Worm (Caenorhabditis elegans) whole organism, L4 larva: Measurements from ENCODE around the gene haao-1.
A peak's percentile ranks its signal among the peaks of the same experiment; 100 is the strongest.

ENCODE experiments used
- D1046.2 ChIP-seq: fragments of 200-800 bp; sonication (Bioruptor generic); IDR thresholded peaks from 2 replicates; pipeline ENCODE4 v1.3.6; 2022; ENCODE audit warnings: missing genetic modification characterization, missing compliant biosample characterization
- F44E2.7 ChIP-seq: fragments of 200-800 bp; sonication (Bioruptor generic); IDR thresholded peaks from 2 replicates; pipeline ENCODE4 v2.1.2; 2022; ENCODE audit warnings: missing genetic modification characterization, missing compliant biosample characterization
- F49E8.2 ChIP-seq: sonication (generic microtip); optimal IDR thresholded peaks from 2 replicates; lab custom pipeline; 2016; ENCODE audit warnings: missing compliant biosample characterization, mild to moderate bottlenecking, missing genetic modification characterization, borderline replicate concordance
- Y48G9A.11 ChIP-seq: fragments of 200-800 bp; sonication (Bioruptor generic); IDR thresholded peaks from 2 replicates; pipeline ENCODE4 v1.3.6; 2022; ENCODE audit warnings: missing genetic modification reagents, missing genetic modification characterization, missing compliant biosample characterization
- Y75B8A.6 ChIP-seq: fragments of 200-800 bp; sonication (Bioruptor generic); IDR thresholded peaks from 2 replicates; pipeline ENCODE4 v1.3.6; 2022; ENCODE audit warnings: missing genetic modification reagents, missing genetic modification characterization, missing compliant biosample characterization
- ZK337.2 ChIP-seq: fragments of 200-800 bp; sonication (Bioruptor generic); IDR thresholded peaks from 2 replicates; pipeline ENCODE4 v1.3.6; 2022; ENCODE audit warnings: missing genetic modification reagents, missing genetic modification characterization, missing compliant biosample characterization
- aha-1 ChIP-seq: fragments of 150-350 bp; peaks from one replicate; lab custom pipeline; 2014; ENCODE audit warnings: missing biosample characterization, missing genetic modification characterization
- arid-1 ChIP-seq: fragments of 200-800 bp; sonication (Bioruptor generic); conservative IDR thresholded peaks from 2 replicates; pipeline ENCODE4 v1.3.6; 2022; ENCODE audit warnings: missing genetic modification reagents, missing genetic modification characterization, missing compliant biosample characterization
- ceh-28 ChIP-seq: fragments of 150-350 bp; optimal IDR thresholded peaks from 2 replicates; lab custom pipeline; 2014; ENCODE audit warnings: missing biosample characterization, missing genetic modification reagents, missing genetic modification characterization
- ceh-44 ChIP-seq: fragments of 200-800 bp; sonication (Bioruptor generic); IDR thresholded peaks from 2 replicates; pipeline ENCODE4 v1.3.6; 2022; ENCODE audit warnings: missing genetic modification reagents, missing genetic modification characterization, missing compliant biosample characterization
- ces-1 ChIP-seq: fragments of 150-350 bp; sonication (generic microtip); optimal IDR thresholded peaks from 4 replicates; lab custom pipeline; 2014; ENCODE audit warnings: missing biosample characterization, missing genetic modification reagents, missing genetic modification characterization
- ctbp-1 ChIP-seq: fragments of 200-800 bp; sonication (Bioruptor generic); IDR thresholded peaks from 2 replicates; pipeline ENCODE4 v1.3.6; 2022; ENCODE audit warnings: missing genetic modification reagents, missing genetic modification characterization, missing compliant biosample characterization
- daf-8 ChIP-seq: fragments of 200-800 bp; sonication (Bioruptor generic); IDR thresholded peaks from 2 replicates; pipeline ENCODE4 v1.3.6; 2022; ENCODE audit warnings: missing genetic modification characterization, missing compliant biosample characterization
- dmd-9 ChIP-seq: fragments of 200-800 bp; sonication (Bioruptor generic); IDR thresholded peaks from 2 replicates; pipeline ENCODE4 v1.3.6; 2022; ENCODE audit warnings: missing genetic modification reagents, missing genetic modification characterization, missing compliant biosample characterization
- dpl-1 ChIP-seq: fragments of 150-350 bp; optimal IDR thresholded peaks from 2 replicates; lab custom pipeline; 2014; ENCODE audit warnings: missing biosample characterization, missing genetic modification reagents, missing genetic modification characterization
- duxl-1 ChIP-seq: sonication (generic microtip); optimal IDR thresholded peaks from 2 replicates; lab custom pipeline; 2016; ENCODE audit warnings: mild to moderate bottlenecking, missing genetic modification characterization, moderate library complexity, missing compliant biosample characterization; ENCODE audit not compliant: poor library complexity
- dve-1 ChIP-seq: sonication (generic microtip); optimal IDR thresholded peaks from 2 replicates; lab custom pipeline; 2017; ENCODE audit warnings: antibody characterized with exemption, mild to moderate bottlenecking, missing genetic modification characterization, missing compliant biosample characterization; ENCODE audit not compliant: insufficient read depth
- fkh-10 ChIP-seq: fragments of 150-350 bp; optimal IDR thresholded peaks from 2 replicates; lab custom pipeline; 2014; ENCODE audit warnings: missing biosample characterization, missing genetic modification reagents, missing genetic modification characterization
- hlh-11 ChIP-seq: fragments of 200-800 bp; sonication (Bioruptor generic); optimal IDR thresholded peaks from 2 replicates; lab custom pipeline; 2018; ENCODE audit warnings: mild to moderate bottlenecking, missing genetic modification characterization, missing compliant biosample characterization
- lim-7 ChIP-seq: fragments of 200-800 bp; sonication (Bioruptor generic); IDR thresholded peaks from 2 replicates; pipeline ENCODE4 v1.3.6; 2022; ENCODE audit warnings: missing genetic modification characterization, missing compliant biosample characterization
- lin-1 ChIP-seq: fragments of 200-800 bp; sonication (Bioruptor generic); IDR thresholded peaks from 2 replicates; pipeline ENCODE4 v1.3.6; 2022; ENCODE audit warnings: missing genetic modification reagents, missing genetic modification characterization, missing compliant biosample characterization
- lin-13 ChIP-seq: fragments of 150-350 bp; optimal IDR thresholded peaks from 2 replicates; lab custom pipeline; 2014; ENCODE audit warnings: missing biosample characterization, missing genetic modification reagents, missing genetic modification characterization
- lin-38 ChIP-seq: fragments of 200-800 bp; sonication (Bioruptor generic); IDR thresholded peaks from 2 replicates; pipeline ENCODE4 v1.3.6; 2022; ENCODE audit warnings: missing genetic modification reagents, missing genetic modification characterization, missing compliant biosample characterization
- lin-39 ChIP-seq: fragments of 150-350 bp; optimal IDR thresholded peaks from 2 replicates; lab custom pipeline; 2014; ENCODE audit warnings: missing biosample characterization, missing genetic modification reagents, missing genetic modification characterization
- lsy-2 ChIP-seq, 2 experiments: fragments of 150-350 bp in 1 of 2; sonication (generic microtip) in 1 of 2; optimal IDR thresholded peaks; 2 replicates each; lab custom pipeline; 2014 to 2017; ENCODE audit warnings: missing biosample characterization in 2 of 2, missing genetic modification characterization in 2 of 2
- mdl-1 ChIP-seq, 2 experiments: fragments of 150-350 bp in 1 of 2; sonication (generic microtip) in 1 of 2; optimal IDR thresholded peaks; 2 replicates each; lab custom pipeline; 2014 to 2017; ENCODE audit warnings: missing biosample characterization in 2 of 2, missing genetic modification characterization in 2 of 2
- mes-2 ChIP-seq: sonication (generic microtip); optimal IDR thresholded peaks from 2 replicates; lab custom pipeline; 2016; ENCODE audit warnings: missing genotype, mild to moderate bottlenecking, missing genetic modification characterization, missing compliant biosample characterization; ENCODE audit not compliant: poor library complexity, severe bottlenecking
- mxl-3 ChIP-seq: fragments of 200-800 bp; sonication (Bioruptor generic); optimal IDR thresholded peaks from 2 replicates; lab custom pipeline; 2018; ENCODE audit warnings: mild to moderate bottlenecking, missing genetic modification characterization, missing compliant biosample characterization
- nhr-102 ChIP-seq: sonication (generic microtip); optimal IDR thresholded peaks from 2 replicates; lab custom pipeline; 2016; ENCODE audit warnings: mild to moderate bottlenecking, missing genetic modification characterization, moderate library complexity, missing compliant biosample characterization
- nhr-25 ChIP-seq: sonication (generic microtip); optimal IDR thresholded peaks from 2 replicates; lab custom pipeline; 2017; ENCODE audit warnings: missing genetic modification characterization, mild to moderate bottlenecking, missing compliant biosample characterization, antibody characterized with exemption, moderate library complexity, borderline replicate concordance; ENCODE audit not compliant: insufficient read depth
- nhr-77 ChIP-seq: fragments of 150-350 bp; optimal IDR thresholded peaks from 2 replicates; lab custom pipeline; 2014; ENCODE audit warnings: missing biosample characterization, missing genetic modification characterization
- rbr-2 ChIP-seq: sonication (generic microtip); optimal IDR thresholded peaks from 2 replicates; lab custom pipeline; 2016; ENCODE audit warnings: missing genotype, missing genetic modification characterization, missing compliant biosample characterization
- sdz-12 ChIP-seq: fragments of 200-800 bp; sonication (Bioruptor generic); optimal IDR thresholded peaks from 2 replicates; lab custom pipeline; 2018; ENCODE audit warnings: mild to moderate bottlenecking, missing genetic modification characterization, missing compliant biosample characterization
- snpc-1.2 ChIP-seq: fragments of 200-800 bp; sonication (Bioruptor generic); IDR thresholded peaks from 2 replicates; pipeline ENCODE4 v1.3.6; 2022; ENCODE audit warnings: missing genetic modification reagents, missing genetic modification characterization, missing compliant biosample characterization
- tag-97 ChIP-seq: fragments of 200-800 bp; sonication (Bioruptor generic); IDR thresholded peaks from 2 replicates; pipeline ENCODE4 v1.3.6; 2022; ENCODE audit warnings: missing genetic modification characterization, missing compliant biosample characterization
- unc-130 ChIP-seq: sonication (generic microtip); optimal IDR thresholded peaks from 2 replicates; lab custom pipeline; 2016; ENCODE audit warnings: missing genetic modification reagents, missing genetic modification characterization, missing compliant biosample characterization
- unc-39 ChIP-seq: sonication (generic microtip); optimal IDR thresholded peaks from 2 replicates; lab custom pipeline; 2017; ENCODE audit warnings: missing biosample characterization, missing genetic modification characterization
- zag-1 ChIP-seq: fragments of 150-350 bp; optimal IDR thresholded peaks from 2 replicates; lab custom pipeline; 2014; ENCODE audit warnings: missing biosample characterization, missing genetic modification characterization
- zfp-3 ChIP-seq: fragments of 200-800 bp; sonication (Bioruptor generic); conservative IDR thresholded peaks from 2 replicates; pipeline ENCODE4 v1.3.6; 2022; ENCODE audit warnings: missing genetic modification reagents, missing genetic modification characterization, missing compliant biosample characterization

Gene haao-1

ce11 chrV:9549459-9549858 is 44.7 kb downstream of the haao-1 start, which contains the start of gene nstp-10 (continued):
- TF ChIP-seq lin-13 (GFP tag; lab: Kevin White, UChicago) (peak; percentile 34), arid-1 (GFP tag; lab: Robert Waterston, UW) (0 out of 2 replicates have a peak, but pooled peaks have one; percentile 33), hlh-11 (tag; lab: Kevin White, UChicago) (peak; percentile 8), lin-38 (GFP tag; lab: Robert Waterston, UW) (peak; percentile 98), unc-130 (GFP tag; lab: Kevin White, UChicago) (peak; percentile 93), Y75B8A.6 (GFP tag; lab: Robert Waterston, UW) (no peak), mdl-1 (tag; optimal IDR thresholded peaks at IDR 0.05; lab: Kevin White, UChicago) (no peak), snpc-1.2 (GFP tag; lab: Robert Waterston, UW) (peak; percentile 84), nhr-77 (tag; lab: Kevin White, UChicago) (no peak), dmd-9 (0 out of 2 replicates have a peak, but pooled peaks have one; percentile 38), ces-1 (GFP tag; lab: Kevin White, UChicago) (no peak), mes-2 (tag; lab: Kevin White, UChicago) (peak; percentile 78), nhr-25 (tag; lab: Kevin White, UChicago) (peak; percentile 30), dve-1 (tag; lab: Kevin White, UChicago) (peak; percentile 48), zag-1 (tag; lab: Kevin White, UChicago) (no peak), ctbp-1 (no peak), ceh-44 (GFP tag; lab: Robert Waterston, UW) (peak; percentile 91), F44E2.7 (no peak), aha-1 (peak; percentile 94), lim-7 (GFP tag; lab: Robert Waterston, UW) (0 out of 2 replicates have a peak, but pooled peaks have one; percentile 9), lsy-2 (tag; optimal IDR thresholded peaks at IDR 0.05; lab: Kevin White, UChicago) (peak in 1 of 2 experiments; percentile 84), ceh-28 (tag; lab: Kevin White, UChicago) (no peak), ZK337.2 (GFP tag; lab: Robert Waterston, UW) (peak; percentile 44; the same call in 1 of the 2 replicates), sdz-12 (no peak), duxl-1 (tag; lab: Kevin White, UChicago) (peak; percentile 15), D1046.2 (no peak), rbr-2 (tag; lab: Kevin White, UChicago) (no peak), F49E8.2 (tag; lab: Kevin White, UChicago) (peak; percentile 94)

- TF ChIP-seq ces-1 (GFP tag; lab: Kevin White, UChicago) (peak; percentile 26), Y48G9A.11 (GFP tag; lab: Robert Waterston, UW) (no peak), unc-39 (tag; lab: Kevin White, UChicago) (no peak), zfp-3 (no peak), ZK337.2 (GFP tag; lab: Robert Waterston, UW) (no peak), ctbp-1 (0 out of 2 replicates have a peak, but pooled peaks have one; percentile 33), lin-39 (no peak), tag-97 (GFP tag; lab: Robert Waterston, UW) (no peak), rbr-2 (tag; lab: Kevin White, UChicago) (no peak), nhr-102 (tag; lab: Kevin White, UChicago) (no peak), lin-13 (GFP tag; lab: Kevin White, UChicago) (no peak), dpl-1 (GFP tag; lab: Kevin White, UChicago) (no peak), fkh-10 (GFP tag; lab: Kevin White, UChicago) (no peak), mxl-3 (peak; percentile 21), F49E8.2 (tag; lab: Kevin White, UChicago) (no peak), daf-8 (GFP tag; lab: Robert Waterston, UW) (no peak), snpc-1.2 (GFP tag; lab: Robert Waterston, UW) (no peak), mes-2 (tag; lab: Kevin White, UChicago) (no peak), lin-1 (GFP tag; lab: Robert Waterston, UW) (no peak)
These were observed 45.6 kb downstream of the haao-1 start, which contains the start of gene ehbp-1 for ce11 chrV:9550313-9550712. Gene ehbp-1, plus strand, starts transcription at chrV:9550644.
